Fruit fly (Drosophila melanogaster): ENCODE measurements around the gene CG5126.

- TF ChIP-seq EcR (GFP tag; optimal IDR thresholded peaks at IDR 0.05), result no peak
- TF ChIP-seq pan (optimal IDR thresholded peaks at IDR 0.05), result no peak
These were observed 25.9 kb downstream of the CG5126 start, which contains the start of gene capt for dm6 chr2L:1157679-1158518.

All from whole organism.